Fruit fly (Drosophila melanogaster): ENCODE data around the gene Or2a.

Or2a gene

DNA sequence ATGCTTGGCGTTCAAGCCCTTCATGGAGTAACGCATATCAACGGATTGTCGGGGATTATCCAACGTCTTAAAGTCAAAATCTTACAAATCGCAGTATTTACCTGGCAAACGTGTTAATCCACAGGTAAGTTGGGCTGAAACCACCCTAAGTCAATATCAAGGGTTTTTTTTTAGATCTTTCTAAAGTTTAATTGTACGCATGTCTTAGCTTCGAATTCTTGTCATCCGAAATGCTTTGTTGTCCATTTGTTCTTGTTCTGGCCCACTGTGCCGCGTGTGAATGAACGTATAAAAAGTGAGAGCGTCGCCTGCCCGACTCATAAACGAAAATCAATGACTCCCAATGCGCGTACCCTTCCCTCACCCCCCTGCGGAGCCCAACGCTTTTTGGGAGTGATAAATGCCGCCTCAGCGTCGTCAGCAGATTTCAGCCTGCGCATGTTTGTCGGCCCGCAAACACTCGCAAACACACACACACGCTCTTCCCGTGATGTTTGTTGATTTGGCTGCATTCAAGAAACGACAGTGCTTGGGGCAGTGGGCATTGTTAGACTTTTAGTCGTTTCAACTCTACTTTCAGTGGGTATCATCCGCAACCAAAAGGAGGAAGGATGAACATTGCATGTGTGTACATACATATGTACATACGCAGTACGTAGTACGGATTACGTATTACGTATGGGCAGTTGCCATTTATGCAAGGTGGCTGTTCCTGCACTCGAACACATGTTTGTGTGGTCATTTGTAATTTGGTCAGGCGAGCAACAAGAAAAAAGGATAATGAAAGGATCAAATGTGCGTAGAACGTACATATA lies 50.4 kb downstream of the Or2a start:
- TF ChIP-seq CG11902 (GFP tag; optimal IDR thresholded peaks at IDR 0.05): peak; percentile 87
- TF ChIP-seq achi (GFP tag; optimal IDR thresholded peaks at IDR 0.05): peak; percentile 91
- peak; percentile 96 for TF ChIP-seq CG31627 (GFP tag; optimal IDR thresholded peaks at IDR 0.05)
- TF ChIP-seq CG10631 (GFP tag; optimal IDR thresholded peaks at IDR 0.05): peak; percentile 92
- peak; percentile 93 for TF ChIP-seq CG6276 (GFP tag; optimal IDR thresholded peaks at IDR 0.05)
- TF ChIP-seq svp (GFP tag): peak; percentile 98
- peak; percentile 31; the same call in 1 of the 2 replicates for TF ChIP-seq CG11294 (GFP tag; IDR thresholded peaks at IDR 0.05)
- TF ChIP-seq pdm3 (GFP tag; optimal IDR thresholded peaks at IDR 0.05): peak; percentile 95
- TF ChIP-seq CG3919 (GFP tag; optimal IDR thresholded peaks at IDR 0.05): peak; percentile 91
- peak; percentile 95 for TF ChIP-seq Sox102F (GFP tag; optimal IDR thresholded peaks at IDR 0.05)
- TF ChIP-seq CG11762 (GFP tag; optimal IDR thresholded peaks at IDR 0.05; ENCODE audit: insufficient read depth): peak; percentile 90
- TF ChIP-seq CG16779 (tag; optimal IDR thresholded peaks at IDR 0.05): peak; percentile 93
- peak; percentile 87 for TF ChIP-seq CG8119 (GFP tag; IDR thresholded peaks at IDR 0.05)
- peak; percentile 96 for TF ChIP-seq Eip75B (GFP tag; optimal IDR thresholded peaks at IDR 0.05)
- peak; percentile 78 to 93 for TF ChIP-seq salr (GFP tag; optimal IDR thresholded peaks at IDR 0.05)
- TF ChIP-seq CG3032 (tag; optimal IDR thresholded peaks at IDR 0.05): peak; percentile 89
- peak; percentile 89 for TF ChIP-seq CG6854 (GFP tag; optimal IDR thresholded peaks at IDR 0.05)
- peak; percentile 93 for TF ChIP-seq acj6 (GFP tag; optimal IDR thresholded peaks at IDR 0.05)
- peak; percentile 90 for TF ChIP-seq spab (GFP tag; optimal IDR thresholded peaks at IDR 0.05)
- TF ChIP-seq cyc (GFP tag; optimal IDR thresholded peaks at IDR 0.05): peak; percentile 93
- TF ChIP-seq CG8632 (GFP tag; optimal IDR thresholded peaks at IDR 0.05): peak; percentile 93
- peak; percentile 91 for TF ChIP-seq CG8319 (GFP tag; optimal IDR thresholded peaks at IDR 0.05)
- TF ChIP-seq Lpt (GFP tag; optimal IDR thresholded peaks at IDR 0.05): peak; percentile 90
- no peak for TF ChIP-seq Hr38 (GFP tag; optimal IDR thresholded peaks at IDR 0.05)
- peak; percentile 94 for TF ChIP-seq Hr39 (GFP tag; optimal IDR thresholded peaks at IDR 0.05)
- peak; percentile 99 for TF ChIP-seq Eip78C (GFP tag)
- TF ChIP-seq dsx (GFP tag; optimal IDR thresholded peaks at IDR 0.05; ENCODE audit: poor library complexity, severe bottlenecking): peak; percentile 78
- TF ChIP-seq fkh (GFP tag; optimal IDR thresholded peaks at IDR 0.05): peak; percentile 74
- peak; percentile 93 for TF ChIP-seq CG34406 (GFP tag; optimal IDR thresholded peaks at IDR 0.05)
- peak; percentile 92 for TF ChIP-seq CG10669 (GFP tag; optimal IDR thresholded peaks at IDR 0.05)
- TF ChIP-seq CG15336 (GFP tag; IDR thresholded peaks at IDR 0.05): peak; percentile 84
- peak; percentile 89 for TF ChIP-seq CG1621 (tag; optimal IDR thresholded peaks at IDR 0.05)
- peak; percentile 95 for TF ChIP-seq net (GFP tag; optimal IDR thresholded peaks at IDR 0.05)
- TF ChIP-seq topi (GFP tag; optimal IDR thresholded peaks at IDR 0.05): peak; percentile 97
- TF ChIP-seq Eip93F (GFP tag; optimal IDR thresholded peaks at IDR 0.05): peak; percentile 65
- TF ChIP-seq Hr4 (GFP tag; optimal IDR thresholded peaks at IDR 0.05): peak; percentile 90
- TF ChIP-seq eg (GFP tag; IDR thresholded peaks at IDR 0.05): peak; percentile 47; the same call in 2 of the 3 replicates
- peak; percentile 97 for TF ChIP-seq Met (GFP tag; optimal IDR thresholded peaks at IDR 0.05)
- TF ChIP-seq Gug (GFP tag; IDR thresholded peaks at IDR 0.05): 0 out of 2 replicates have a peak, but pooled peaks have one; percentile 60
- peak; percentile 90 for TF ChIP-seq CG7368 (GFP tag; optimal IDR thresholded peaks at IDR 0.05)
- peak; percentile 97 for TF ChIP-seq CG32006 (GFP tag; optimal IDR thresholded peaks at IDR 0.05)
- peak; percentile 88 for TF ChIP-seq dac (GFP tag; optimal IDR thresholded peaks at IDR 0.05)
- peak; percentile 94 for TF ChIP-seq CG6808 (GFP tag; optimal IDR thresholded peaks at IDR 0.05)
- TF ChIP-seq Sox14 (GFP tag; optimal IDR thresholded peaks at IDR 0.05): peak; percentile 96
- TF ChIP-seq OdsH (GFP tag; optimal IDR thresholded peaks at IDR 0.05): peak; percentile 94
- peak; percentile 89 for TF ChIP-seq CG4318 (GFP tag; optimal IDR thresholded peaks at IDR 0.05)
- TF ChIP-seq lz (GFP tag; optimal IDR thresholded peaks at IDR 0.05): peak; percentile 96
- TF ChIP-seq fd85E (GFP tag; optimal IDR thresholded peaks at IDR 0.05): peak; percentile 88
- TF ChIP-seq Sox15 (GFP tag; optimal IDR thresholded peaks at IDR 0.05): peak; percentile 92
- peak; percentile 96 for TF ChIP-seq Blimp-1 (GFP tag; optimal IDR thresholded peaks at IDR 0.05)

Measured in whole organism, prepupa.